Fruit fly (Drosophila melanogaster) whole organism, adult: ENCODE data around the gene CG31751.

Experiments used
- CG11617 ChIP-seq: fragments of 200-800 bp; sonication (Bioruptor generic); optimal IDR thresholded peaks from 2 replicates; lab custom pipeline; 2017; ENCODE audit warnings: mild to moderate bottlenecking, missing biosample characterization, missing genetic modification reagents, missing genetic modification characterization
- CG12768 ChIP-seq: fragments of 200-800 bp; sonication (Bioruptor generic); optimal IDR thresholded peaks from 2 replicates; lab custom pipeline; 2017; ENCODE audit warnings: missing biosample characterization, missing genetic modification characterization, mild to moderate bottlenecking, moderate library complexity, missing genetic modification reagents
- CG14711 ChIP-seq: fragments of 200-800 bp; sonication (Bioruptor generic); optimal IDR thresholded peaks from 2 replicates; lab custom pipeline; 2018; ENCODE audit warnings: missing biosample characterization, mild to moderate bottlenecking, missing genetic modification characterization, moderate library complexity
- CG1620 ChIP-seq: fragments of 200-800 bp; sonication (Bioruptor generic); optimal IDR thresholded peaks from 2 replicates; lab custom pipeline; 2016; ENCODE audit warnings: missing biosample characterization, missing genetic modification characterization
- CG33017 ChIP-seq: fragments of 200-800 bp; sonication (Bioruptor generic); optimal IDR thresholded peaks from 2 replicates; lab custom pipeline; 2018; ENCODE audit warnings: missing biosample characterization, mild to moderate bottlenecking, missing genetic modification characterization, moderate library complexity
- CG5204 ChIP-seq: fragments of 200-800 bp; sonication (Bioruptor generic); optimal IDR thresholded peaks from 2 replicates; lab custom pipeline; 2016; ENCODE audit warnings: missing biosample characterization, missing genetic modification characterization
- CG7045 ChIP-seq: fragments of 200-800 bp; sonication (Bioruptor generic); optimal IDR thresholded peaks from 2 replicates; lab custom pipeline; 2017; ENCODE audit warnings: missing biosample characterization, mild to moderate bottlenecking, missing genetic modification characterization
- CG7101 ChIP-seq: fragments of 200-800 bp; sonication (Bioruptor generic); optimal IDR thresholded peaks from 2 replicates; lab custom pipeline; 2018; ENCODE audit warnings: missing biosample characterization, mild to moderate bottlenecking, missing genetic modification characterization, moderate library complexity
- Clk ChIP-seq: fragments of 200-800 bp; sonication (Bioruptor generic); optimal IDR thresholded peaks from 2 replicates; lab custom pipeline; 2017; ENCODE audit warnings: missing biosample characterization, missing genetic modification characterization
- Crg-1 ChIP-seq: fragments of 200-800 bp; sonication (Bioruptor generic); optimal IDR thresholded peaks from 2 replicates; lab custom pipeline; 2016; ENCODE audit warnings: missing biosample characterization, missing genetic modification characterization
- Hr96 ChIP-seq: fragments of 200-800 bp; sonication (Bioruptor generic); optimal IDR thresholded peaks from 2 replicates; lab custom pipeline; 2016; ENCODE audit warnings: missing biosample characterization, missing genetic modification characterization
- Mnt ChIP-seq: fragments of 200-800 bp; sonication (Bioruptor generic); optimal IDR thresholded peaks from 2 replicates; lab custom pipeline; 2016; ENCODE audit warnings: missing biosample characterization, mild to moderate bottlenecking, missing genetic modification characterization
- bab1 ChIP-seq: fragments of 200-800 bp; sonication (Bioruptor generic); optimal IDR thresholded peaks from 3 replicates; lab custom pipeline; 2019; ENCODE audit warnings: missing biosample characterization, mild to moderate bottlenecking, missing genetic modification characterization, moderate library complexity
- cic ChIP-seq: fragments of 200-800 bp; sonication (Bioruptor generic); optimal IDR thresholded peaks from 2 replicates; lab custom pipeline; 2017; ENCODE audit warnings: missing biosample characterization, mild to moderate bottlenecking, missing genetic modification characterization, moderate library complexity
- cnc ChIP-seq, 2 experiments: fragments of >200 bp; optimal IDR thresholded peaks; 2 replicates each; lab custom pipeline; 2017
- kay ChIP-seq: fragments of 200-800 bp; sonication (Bioruptor generic); peaks from one replicate; lab custom pipeline; 2016; ENCODE audit warnings: missing biosample characterization, missing genetic modification characterization, borderline replicate concordance
- ovo ChIP-seq: fragments of 200-800 bp; sonication (Bioruptor generic); optimal IDR thresholded peaks from 2 replicates; lab custom pipeline; 2016; ENCODE audit warnings: missing biosample characterization, missing genetic modification characterization
- pad ChIP-seq: fragments of 200-800 bp; sonication (Bioruptor generic); optimal IDR thresholded peaks from 3 replicates; lab custom pipeline; 2017; ENCODE audit warnings: missing biosample characterization, missing genetic modification characterization, mild to moderate bottlenecking, moderate library complexity, missing genetic modification reagents
- tj ChIP-seq: fragments of 200-800 bp; sonication (Bioruptor generic); optimal IDR thresholded peaks from 3 replicates; lab custom pipeline; 2017; ENCODE audit warnings: missing biosample characterization, mild to moderate bottlenecking, missing genetic modification characterization, moderate library complexity
- toe ChIP-seq: fragments of 200-800 bp; sonication (Bioruptor generic); optimal IDR thresholded peaks from 2 replicates; lab custom pipeline; 2016; ENCODE audit warnings: missing biosample characterization, missing genetic modification characterization

The CG31751 gene

DNA sequence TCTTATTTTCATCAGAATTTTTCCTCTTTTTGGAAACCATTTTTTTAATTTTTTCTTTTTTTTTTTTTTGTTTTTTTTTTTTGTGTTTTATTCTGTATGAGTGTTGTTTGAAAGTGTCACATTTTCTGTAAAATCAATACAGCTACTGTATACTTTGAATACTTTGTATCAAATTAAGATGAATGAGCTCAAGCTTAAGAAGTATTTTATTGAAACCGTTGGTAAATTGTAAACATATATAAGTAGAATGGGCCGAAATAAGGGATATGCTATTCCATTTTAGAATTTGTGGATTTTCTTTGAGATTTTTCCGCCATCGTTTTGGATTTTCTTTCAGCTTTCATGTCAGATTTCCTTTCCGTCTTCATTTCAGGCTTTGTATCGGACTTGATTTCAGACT, 2.0 kb upstream of the CG31751 start, which contains the start of gene Mst36Fb:
Gene Mst36Fb, minus strand, starts transcription at position 101 of the 400 bp plus-strand sequence.
- no peak for TF ChIP-seq cic (GFP tag; lab: Kevin White, UChicago)
- TF ChIP-seq toe (GFP tag; lab: Kevin White, UChicago): no peak
- TF ChIP-seq CG7045 (GFP tag; lab: Kevin White, UChicago): no peak
- TF ChIP-seq Hr96 (GFP tag; lab: Kevin White, UChicago): no peak
- no peak for TF ChIP-seq CG11617
- no peak for TF ChIP-seq cnc (optimal IDR thresholded peaks at IDR 0.05; lab: Kevin White, UChicago)
- no peak for TF ChIP-seq Clk
- no peak for TF ChIP-seq bab1
- no peak for TF ChIP-seq pad (GFP tag; lab: Kevin White, UChicago)
- TF ChIP-seq CG14711 (tag; lab: Kevin White, UChicago): no peak
- no peak for TF ChIP-seq CG5204
- no peak for TF ChIP-seq Mnt (GFP tag; lab: Kevin White, UChicago)
- no peak for TF ChIP-seq CG33017 (tag; lab: Kevin White, UChicago)
- TF ChIP-seq tj (GFP tag; lab: Kevin White, UChicago): no peak
- no peak for TF ChIP-seq CG12768 (GFP tag; lab: Kevin White, UChicago)

DNA sequence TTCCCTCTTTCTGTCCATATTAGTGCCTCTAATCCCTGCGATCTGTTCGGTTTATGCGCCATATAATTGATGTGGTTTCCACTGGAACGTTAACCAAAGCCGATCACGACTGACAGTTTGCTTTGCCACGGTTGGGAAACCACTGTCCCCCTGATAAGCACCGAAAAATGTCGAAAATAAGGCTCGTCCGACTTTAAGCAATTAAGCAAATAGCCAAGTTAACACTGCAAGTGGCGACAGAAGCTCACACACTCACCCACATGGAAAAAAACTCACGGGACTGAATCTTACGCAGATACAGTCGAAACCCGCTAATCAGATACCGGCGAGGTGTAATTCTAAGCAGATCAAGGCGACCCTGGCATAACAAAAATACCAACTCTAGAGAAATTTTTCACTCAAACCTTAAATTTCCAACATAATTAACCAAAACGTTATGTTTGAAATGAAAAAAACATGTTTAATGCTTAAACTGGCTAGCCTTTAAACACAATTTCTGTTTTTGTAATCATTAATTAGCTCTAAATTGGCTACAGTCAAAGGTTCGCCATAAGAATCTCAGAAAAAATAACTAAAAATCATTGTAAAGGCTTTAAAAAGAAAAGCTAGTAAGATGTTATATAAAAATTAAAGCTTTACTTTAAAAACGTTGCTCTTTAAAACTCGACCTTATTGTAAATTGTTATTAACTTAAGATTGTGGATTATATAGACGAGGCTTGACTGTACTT, 1.1 kb downstream of the CG31751 start:
- no peak for TF ChIP-seq CG1620
- TF ChIP-seq CG5204: no peak
- peak; percentile 17 for TF ChIP-seq CG7101 (tag; lab: Kevin White, UChicago)
- TF ChIP-seq cnc (optimal IDR thresholded peaks at IDR 0.05; lab: Kevin White, UChicago): no peak
- TF ChIP-seq toe (GFP tag; lab: Kevin White, UChicago): no peak
- TF ChIP-seq kay (GFP tag; lab: Kevin White, UChicago): peak; percentile 4
- TF ChIP-seq pad (GFP tag; lab: Kevin White, UChicago): no peak
- TF ChIP-seq CG14711 (tag; lab: Kevin White, UChicago): no peak
- TF ChIP-seq bab1: no peak
- TF ChIP-seq Clk: no peak
- no peak for TF ChIP-seq CG33017 (tag; lab: Kevin White, UChicago)
- no peak for TF ChIP-seq CG11617
- no peak for TF ChIP-seq tj (GFP tag; lab: Kevin White, UChicago)
- TF ChIP-seq cic (GFP tag; lab: Kevin White, UChicago): no peak
- no peak for TF ChIP-seq Hr96 (GFP tag; lab: Kevin White, UChicago)
- TF ChIP-seq ovo: no peak
- no peak for TF ChIP-seq Crg-1 (GFP tag; lab: Kevin White, UChicago)
- peak; percentile 10 for TF ChIP-seq Mnt (GFP tag; lab: Kevin White, UChicago)
- TF ChIP-seq CG7045 (GFP tag; lab: Kevin White, UChicago): peak; percentile 54
- peak; percentile 11 for TF ChIP-seq CG12768 (GFP tag; lab: Kevin White, UChicago)

DNA sequence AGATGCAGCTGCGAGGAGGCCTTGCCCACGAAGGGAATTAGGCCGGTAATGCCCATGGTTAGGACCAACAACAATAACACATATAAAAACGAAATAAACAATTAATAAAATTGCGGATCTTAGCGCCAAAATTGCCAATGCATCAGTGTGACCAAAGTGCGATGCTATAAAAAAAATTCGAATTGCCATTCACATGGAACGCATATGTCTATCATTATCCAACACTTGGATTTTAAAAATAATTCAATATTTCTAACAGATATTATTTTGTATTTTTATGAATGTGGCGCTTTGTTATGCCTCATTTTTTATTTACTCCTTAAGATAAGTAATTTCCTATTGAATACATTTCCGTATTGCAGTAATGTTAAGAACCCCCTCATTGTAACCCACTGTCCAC, 4.9 kb downstream of the CG31751 start, which contains the start of gene tos:
Gene tos, minus strand, starts transcription at position 173 of the 400 bp plus-strand sequence.
- no peak for TF ChIP-seq cnc (optimal IDR thresholded peaks at IDR 0.05; lab: Kevin White, UChicago)
- TF ChIP-seq CG11617: no peak
- peak; percentile 33 for TF ChIP-seq CG7101 (tag; lab: Kevin White, UChicago)
- no peak for TF ChIP-seq CG12768 (GFP tag; lab: Kevin White, UChicago)
- no peak for TF ChIP-seq Clk
- no peak for TF ChIP-seq tj (GFP tag; lab: Kevin White, UChicago)
- peak; percentile 7 for TF ChIP-seq CG1620
- TF ChIP-seq CG33017 (tag; lab: Kevin White, UChicago): no peak
- TF ChIP-seq CG5204: no peak
- no peak for TF ChIP-seq CG14711 (tag; lab: Kevin White, UChicago)
- no peak for TF ChIP-seq pad (GFP tag; lab: Kevin White, UChicago)
- TF ChIP-seq toe (GFP tag; lab: Kevin White, UChicago): no peak
- TF ChIP-seq cic (GFP tag; lab: Kevin White, UChicago): no peak
- TF ChIP-seq bab1: peak; percentile 9
- no peak for TF ChIP-seq Hr96 (GFP tag; lab: Kevin White, UChicago)
- TF ChIP-seq Mnt (GFP tag; lab: Kevin White, UChicago): no peak
- TF ChIP-seq ovo: no peak
- no peak for TF ChIP-seq CG7045 (GFP tag; lab: Kevin White, UChicago)
- TF ChIP-seq Crg-1 (GFP tag; lab: Kevin White, UChicago): peak; percentile 12
- peak; percentile 24 for TF ChIP-seq kay (GFP tag; lab: Kevin White, UChicago)

DNA sequence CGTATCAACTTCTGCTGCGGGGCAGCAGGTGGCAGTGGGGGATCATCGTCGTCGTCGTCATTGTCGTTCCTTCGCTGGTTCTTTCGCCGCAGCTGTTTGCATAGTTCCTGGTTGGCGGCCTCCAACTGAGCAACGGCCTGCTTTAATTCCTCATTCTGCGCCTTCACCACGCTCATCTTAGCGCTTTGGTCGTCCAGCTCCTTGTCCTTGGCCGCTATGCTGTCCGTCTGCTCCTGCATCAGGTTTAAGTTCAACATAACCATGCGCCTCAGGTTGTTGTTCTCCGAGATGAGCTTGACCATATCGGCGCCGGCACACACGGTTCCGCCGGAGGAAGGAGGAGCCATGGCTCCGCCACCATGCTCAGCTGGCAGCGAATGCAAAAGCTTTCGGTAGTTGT, 10.8 kb downstream of the CG31751 start:
- TF ChIP-seq Clk (no peak), ovo (no peak), CG33017 (tag; lab: Kevin White, UChicago) (no peak), CG7101 (tag; lab: Kevin White, UChicago) (no peak), toe (GFP tag; lab: Kevin White, UChicago) (no peak), cnc (optimal IDR thresholded peaks at IDR 0.05; lab: Kevin White, UChicago) (no peak), Crg-1 (GFP tag; lab: Kevin White, UChicago) (no peak), kay (GFP tag; lab: Kevin White, UChicago) (no peak)

DNA sequence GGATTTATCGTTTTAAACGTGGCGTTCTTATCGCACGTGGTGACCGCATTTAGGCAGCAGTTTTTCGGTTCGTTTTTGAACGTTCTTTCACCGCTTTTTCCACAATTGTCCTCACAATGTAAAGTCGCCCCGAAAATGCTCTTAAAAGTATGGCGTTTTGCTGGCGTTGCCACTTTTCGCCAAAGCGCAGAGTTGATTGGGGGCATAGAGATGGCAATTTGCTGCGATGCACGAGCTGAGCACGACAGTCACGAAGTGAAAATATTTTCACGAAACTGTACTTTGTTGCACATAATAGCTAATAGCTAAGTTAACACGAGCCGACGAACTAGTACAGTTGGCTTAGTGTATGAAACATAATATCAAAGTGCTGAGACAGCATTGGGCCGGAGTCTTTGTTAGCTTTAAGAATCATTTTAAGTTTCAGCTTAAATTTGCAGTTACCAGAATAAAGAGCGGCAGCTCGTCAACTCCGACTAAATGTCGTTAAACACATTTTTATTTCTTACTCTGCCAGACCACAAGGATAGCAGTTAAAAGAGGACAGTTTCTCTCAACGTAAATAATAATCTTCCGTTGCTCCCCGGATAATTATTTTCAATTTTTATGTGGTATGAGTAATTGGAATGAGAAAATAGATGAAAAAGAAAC, 11.8 kb downstream of the CG31751 start, which contains the start of gene msl-1:
Gene msl-1, minus strand, starts transcription at position 155 of the 651 bp plus-strand sequence.
- TF ChIP-seq Mnt (GFP tag; lab: Kevin White, UChicago) (peak; percentile 27), ovo (no peak), Clk (no peak), CG1620 (peak; percentile 69), tj (GFP tag; lab: Kevin White, UChicago) (peak; percentile 38), Crg-1 (GFP tag; lab: Kevin White, UChicago) (no peak)
